Fruit fly (Drosophila melanogaster) whole organism, embryonic: ENCODE data around the gene CG16749.

Source experiments
- Abd-B ChIP-seq: fragments of 200-800 bp; sonication (Bioruptor generic); optimal IDR thresholded peaks from 2 replicates; lab custom pipeline; 2018; ENCODE audit warnings: missing biosample characterization, mild to moderate bottlenecking, missing genetic modification characterization, moderate library complexity
- Atf3 ChIP-seq: fragments of 200-800 bp; sonication (Bioruptor generic); optimal IDR thresholded peaks from 3 replicates; lab custom pipeline; 2016; ENCODE audit warnings: missing biosample characterization, missing genetic modification characterization
- B-H2 ChIP-seq: fragments of 200-800 bp; sonication (Bioruptor generic); optimal IDR thresholded peaks from 2 replicates; lab custom pipeline; 2018; ENCODE audit warnings: missing biosample characterization, mild to moderate bottlenecking, missing genetic modification characterization
- CG10209 ChIP-seq: fragments of 200-800 bp; sonication (Bioruptor generic); optimal IDR thresholded peaks from 3 replicates; lab custom pipeline; 2017; ENCODE audit warnings: missing biosample characterization, mild to moderate bottlenecking, missing genetic modification characterization, missing genetic modification reagents
- CG10543 ChIP-seq: fragments of 200-800 bp; sonication (Bioruptor generic); optimal IDR thresholded peaks from 3 replicates; lab custom pipeline; 2017; ENCODE audit warnings: missing biosample characterization, mild to moderate bottlenecking, missing genetic modification characterization, moderate library complexity
- CG10979 ChIP-seq: fragments of 200-800 bp; sonication (Bioruptor generic); optimal IDR thresholded peaks from 2 replicates; lab custom pipeline; 2018; ENCODE audit warnings: missing biosample characterization, mild to moderate bottlenecking, missing genetic modification characterization, moderate library complexity
- CG15269 ChIP-seq: fragments of 200-800 bp; sonication (Bioruptor generic); optimal IDR thresholded peaks from 2 replicates; lab custom pipeline; 2018; ENCODE audit warnings: missing biosample characterization, mild to moderate bottlenecking, missing genetic modification characterization, moderate library complexity
- CG18011 ChIP-seq: fragments of 200-800 bp; sonication (Bioruptor generic); optimal IDR thresholded peaks from 2 replicates; lab custom pipeline; 2017; ENCODE audit warnings: missing biosample characterization, missing genetic modification characterization, mild to moderate bottlenecking, moderate library complexity, missing genotype
- CG18476 ChIP-seq: fragments of 200-800 bp; sonication (Bioruptor generic); optimal IDR thresholded peaks from 2 replicates; lab custom pipeline; 2016; ENCODE audit warnings: missing biosample characterization, mild to moderate bottlenecking, missing genetic modification characterization
- CG18599 ChIP-seq: fragments of 200-800 bp; sonication (Bioruptor generic); optimal IDR thresholded peaks from 3 replicates; lab custom pipeline; 2017; ENCODE audit warnings: missing biosample characterization, missing genetic modification characterization, mild to moderate bottlenecking, moderate library complexity, missing genetic modification reagents
- CG2712 ChIP-seq: fragments of 200-800 bp; optimal IDR thresholded peaks from 3 replicates; lab custom pipeline; 2019; ENCODE audit warnings: missing biosample characterization, mild to moderate bottlenecking, missing genetic modification characterization, moderate library complexity
- CG4424 ChIP-seq: fragments of 200-800 bp; sonication (Bioruptor generic); optimal IDR thresholded peaks from 3 replicates; lab custom pipeline; 2016; ENCODE audit warnings: missing biosample characterization, missing genetic modification characterization
- CG5180 ChIP-seq: fragments of 200-800 bp; sonication (Bioruptor generic); optimal IDR thresholded peaks from 3 replicates; lab custom pipeline; 2017; ENCODE audit warnings: missing biosample characterization, missing genetic modification characterization, mild to moderate bottlenecking, moderate library complexity, missing genetic modification reagents
- CG6813 ChIP-seq: fragments of 200-800 bp; sonication (Bioruptor generic); optimal IDR thresholded peaks from 2 replicates; lab custom pipeline; 2017; ENCODE audit warnings: missing biosample characterization, missing genetic modification characterization, mild to moderate bottlenecking, moderate library complexity, missing genetic modification reagents
- CG8478 ChIP-seq: fragments of >200 bp; optimal IDR thresholded peaks from 2 replicates; lab custom pipeline; 2018
- CG9215 ChIP-seq: fragments of 200-800 bp; sonication (Bioruptor generic); IDR thresholded peaks from 2 replicates; pipeline ENCODE4 v1.3.6; 2022; ENCODE audit warnings: missing biosample characterization, missing genetic modification characterization
- CG9437 ChIP-seq: fragments of 200-800 bp; sonication (Bioruptor generic); optimal IDR thresholded peaks from 2 replicates; lab custom pipeline; 2018; ENCODE audit warnings: missing biosample characterization, mild to moderate bottlenecking, missing genetic modification characterization
- CG9797 ChIP-seq: fragments of 200-800 bp; sonication (Bioruptor generic); optimal IDR thresholded peaks from 3 replicates; lab custom pipeline; 2018; ENCODE audit warnings: missing biosample characterization, mild to moderate bottlenecking, missing genetic modification characterization
- CTCF ChIP-seq: fragments of 200-800 bp; sonication (Bioruptor generic); optimal IDR thresholded peaks from 2 replicates; lab custom pipeline; 2017; ENCODE audit warnings: missing biosample characterization, mild to moderate bottlenecking, missing genetic modification characterization, moderate library complexity
- D19A ChIP-seq: fragments of 200-800 bp; optimal IDR thresholded peaks from 3 replicates; lab custom pipeline; 2019; ENCODE audit warnings: missing biosample characterization, mild to moderate bottlenecking, missing genetic modification characterization, moderate library complexity
- Dbx ChIP-seq: fragments of 200-800 bp; sonication (Bioruptor generic); IDR thresholded peaks from 3 replicates; pipeline ENCODE4 v1.3.6; 2022; ENCODE audit warnings: missing biosample characterization, missing genetic modification characterization
- E2f1 ChIP-seq: fragments of 200-800 bp; sonication (Bioruptor generic); IDR thresholded peaks from 2 replicates; pipeline ENCODE4 v1.3.6; 2022; ENCODE audit warnings: missing biosample characterization, missing genetic modification characterization
- Max ChIP-seq: fragments of 200-800 bp; sonication (Bioruptor generic); optimal IDR thresholded peaks from 2 replicates; lab custom pipeline; 2016; ENCODE audit warnings: missing biosample characterization, mild to moderate bottlenecking, missing genetic modification characterization
- NC2α ChIP-seq: fragments of 200-800 bp; sonication (Bioruptor generic); optimal IDR thresholded peaks from 2 replicates; lab custom pipeline; 2016; ENCODE audit warnings: missing biosample characterization, missing genetic modification characterization
- NfI ChIP-seq: fragments of 200-800 bp; sonication (Bioruptor generic); optimal IDR thresholded peaks from 3 replicates; lab custom pipeline; 2018; ENCODE audit warnings: missing biosample characterization, mild to moderate bottlenecking, missing genetic modification characterization, moderate library complexity
- Six4 ChIP-seq: fragments of 200-800 bp; sonication (Bioruptor generic); optimal IDR thresholded peaks from 2 replicates; lab custom pipeline; 2016; ENCODE audit warnings: missing biosample characterization, missing genetic modification characterization
- Sox100B ChIP-seq: fragments of 200-800 bp; sonication (Bioruptor generic); optimal IDR thresholded peaks from 3 replicates; lab custom pipeline; 2018; ENCODE audit warnings: missing biosample characterization, mild to moderate bottlenecking, missing genetic modification characterization
- Ssrp ChIP-seq: fragments of 200-800 bp; sonication (Bioruptor generic); optimal IDR thresholded peaks from 2 replicates; lab custom pipeline; 2018; ENCODE audit warnings: missing biosample characterization, mild to moderate bottlenecking, missing genetic modification characterization, moderate library complexity
- Xbp1 ChIP-seq: fragments of 200-800 bp; sonication (Bioruptor generic); optimal IDR thresholded peaks from 3 replicates; lab custom pipeline; 2016; ENCODE audit warnings: missing biosample characterization, mild to moderate bottlenecking, missing genetic modification characterization
- bab2 ChIP-seq: fragments of 200-800 bp; sonication (Bioruptor generic); optimal IDR thresholded peaks from 2 replicates; lab custom pipeline; 2016; ENCODE audit warnings: missing biosample characterization, missing genetic modification characterization
- bbx ChIP-seq: fragments of 200-800 bp; sonication (Bioruptor generic); IDR thresholded peaks from 2 replicates; pipeline ENCODE4 v1.3.6; 2022; ENCODE audit warnings: missing biosample characterization, missing genetic modification characterization; ENCODE audit not compliant: partially characterized antibody
- br ChIP-seq: fragments of >200 bp; optimal IDR thresholded peaks from 2 replicates; lab custom pipeline; 2017
- dati ChIP-seq: fragments of 200-800 bp; sonication (Bioruptor generic); IDR thresholded peaks from 2 replicates; pipeline ENCODE4 v1.3.6; 2022; ENCODE audit warnings: missing biosample characterization, missing genetic modification characterization
- en ChIP-seq: fragments of 200-800 bp; sonication (Bioruptor generic); optimal IDR thresholded peaks from 2 replicates; lab custom pipeline; 2016; ENCODE audit warnings: missing biosample characterization, missing genetic modification characterization
- exex ChIP-seq: fragments of 200-800 bp; sonication (Bioruptor generic); optimal IDR thresholded peaks from 4 replicates; lab custom pipeline; 2018; ENCODE audit warnings: missing biosample characterization, mild to moderate bottlenecking, missing genetic modification characterization, moderate library complexity
- fd3F ChIP-seq: fragments of 200-800 bp; sonication (Bioruptor generic); optimal IDR thresholded peaks from 2 replicates; lab custom pipeline; 2018; ENCODE audit warnings: missing biosample characterization, mild to moderate bottlenecking, missing genetic modification characterization, moderate library complexity
- gem ChIP-seq: fragments of 200-800 bp; sonication (Bioruptor generic); optimal IDR thresholded peaks from 2 replicates; lab custom pipeline; 2019; ENCODE audit warnings: missing biosample characterization, mild to moderate bottlenecking, missing genetic modification characterization, moderate library complexity
- gt ChIP-seq: fragments of 200-800 bp; sonication (Bioruptor generic); IDR thresholded peaks from 2 replicates; pipeline ENCODE4 v1.3.6; 2022; ENCODE audit warnings: missing biosample characterization, missing genetic modification characterization
- hb ChIP-seq: fragments of 200-800 bp; sonication (Bioruptor generic); IDR thresholded peaks from 3 replicates; pipeline ENCODE4 v1.3.6; 2022; ENCODE audit warnings: missing biosample characterization, missing genetic modification characterization; ENCODE audit not compliant: partially characterized antibody
- jigr1 ChIP-seq: fragments of 200-800 bp; sonication (Bioruptor generic); IDR thresholded peaks from 3 replicates; pipeline ENCODE4 v1.3.6; 2022; ENCODE audit warnings: missing biosample characterization, missing genetic modification characterization
- jing ChIP-seq: fragments of 200-800 bp; sonication (Bioruptor generic); optimal IDR thresholded peaks from 2 replicates; lab custom pipeline; 2018; ENCODE audit warnings: missing biosample characterization, mild to moderate bottlenecking, missing genetic modification characterization
- mam ChIP-seq: fragments of 200-800 bp; sonication (Bioruptor generic); optimal IDR thresholded peaks from 3 replicates; lab custom pipeline; 2016; ENCODE audit warnings: missing biosample characterization, missing genetic modification characterization
- odd ChIP-seq: fragments of 200-800 bp; sonication (Bioruptor generic); optimal IDR thresholded peaks from 2 replicates; lab custom pipeline; 2017; ENCODE audit warnings: missing biosample characterization, mild to moderate bottlenecking, missing genetic modification characterization
- pho ChIP-seq: fragments of 200-800 bp; sonication (Bioruptor generic); optimal IDR thresholded peaks from 2 replicates; lab custom pipeline; 2016; ENCODE audit warnings: missing biosample characterization, missing genetic modification characterization
- phol ChIP-seq: fragments of 200-800 bp; sonication (Bioruptor generic); optimal IDR thresholded peaks from 3 replicates; lab custom pipeline; 2018; ENCODE audit warnings: missing biosample characterization, mild to moderate bottlenecking, missing genetic modification characterization, moderate library complexity
- sd ChIP-seq: fragments of 200-800 bp; sonication (Bioruptor generic); optimal IDR thresholded peaks from 3 replicates; lab custom pipeline; 2018; ENCODE audit warnings: missing biosample characterization, mild to moderate bottlenecking, missing genetic modification characterization, moderate library complexity
- sima ChIP-seq: fragments of 200-800 bp; sonication (Bioruptor generic); optimal IDR thresholded peaks from 2 replicates; lab custom pipeline; 2016; ENCODE audit warnings: missing biosample characterization, missing genetic modification characterization
- tin ChIP-seq: fragments of 200-800 bp; sonication (Bioruptor generic); optimal IDR thresholded peaks from 3 replicates; lab custom pipeline; 2016; ENCODE audit warnings: missing biosample characterization, missing genetic modification characterization
- tll ChIP-seq, 2 experiments: fragments of 200-800 bp in 1 of 2; fragments of >200 bp in 1 of 2; sonication (Bioruptor generic) in 1 of 2; optimal IDR thresholded peaks; 2 replicates each; lab custom pipeline; 2017 to 2019; ENCODE audit warnings: missing biosample characterization in 2 of 2, missing genetic modification characterization in 2 of 2, mild to moderate bottlenecking in 1 of 2, moderate library complexity in 1 of 2

Gene CG16749

DNA sequence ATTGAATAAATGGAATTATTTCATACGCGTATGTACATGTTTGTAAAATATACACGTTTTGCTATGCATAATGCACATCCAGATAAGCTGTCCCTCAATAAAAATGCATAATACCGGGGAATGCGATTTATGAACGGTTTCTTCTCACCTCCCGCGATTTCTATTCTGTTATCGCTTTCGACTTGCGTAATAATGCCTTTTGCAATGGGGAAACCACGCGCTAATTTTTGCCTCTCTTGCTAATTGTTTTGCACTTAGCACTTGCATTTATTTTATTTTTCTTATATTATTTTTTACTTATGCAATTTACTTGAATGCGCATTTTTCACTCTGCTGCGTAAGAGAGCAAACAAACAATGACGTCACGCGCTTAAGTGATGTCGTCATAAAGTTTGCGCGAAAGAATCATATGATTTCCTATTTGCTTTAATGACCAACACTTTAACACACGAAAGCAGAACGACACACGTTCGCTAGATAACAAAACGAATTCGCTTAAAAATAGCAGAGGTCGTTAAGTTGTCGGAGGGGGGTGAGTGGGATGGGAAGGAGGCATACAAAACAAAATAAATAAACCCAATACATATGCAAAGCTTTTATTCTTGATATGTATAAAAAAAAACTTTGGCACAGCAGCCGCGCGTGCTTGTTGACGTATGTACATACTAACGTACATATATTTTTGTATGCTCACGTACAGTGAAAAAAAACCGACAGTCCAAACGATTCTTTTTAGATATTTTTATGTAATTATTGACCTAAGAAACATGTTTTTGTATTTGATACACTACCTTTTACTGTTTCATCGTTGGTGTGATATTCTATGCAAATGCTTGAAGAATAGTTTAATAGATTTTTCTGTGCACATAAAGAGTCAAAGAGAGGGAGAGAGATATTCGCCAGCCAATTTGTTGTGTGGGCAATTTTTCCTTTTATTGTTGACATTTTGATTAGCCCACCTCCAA, 20.0 kb upstream of the CG16749 start (continued):
- TF ChIP-seq CG2712 = peak; percentile 56
- TF ChIP-seq bab2 (GFP tag; lab: Kevin White, UChicago) = peak; percentile 60
- TF ChIP-seq CG18011 = peak; percentile 53
- TF ChIP-seq CG18599 (GFP tag; lab: Kevin White, UChicago) = peak; percentile 87
- peak; percentile 51 for TF ChIP-seq CG4424 (GFP tag; lab: Kevin White, UChicago)
- peak; percentile 84 for TF ChIP-seq B-H2
- peak; percentile 54 for TF ChIP-seq CG18476
- TF ChIP-seq sd (tag; lab: Kevin White, UChicago) = peak; percentile 76
- TF ChIP-seq phol (tag; lab: Kevin White, UChicago) = peak; percentile 47
- no peak for TF ChIP-seq E2f1
- TF ChIP-seq hb (GFP tag; lab: Robert Waterston, UW) = no peak
- TF ChIP-seq jing (GFP tag; lab: Kevin White, UChicago) = peak; percentile 23
- TF ChIP-seq Sox100B = peak; percentile 28
- no peak for TF ChIP-seq CG8478 (lab: Kevin White, UChicago)
- peak; percentile 65 for TF ChIP-seq en (GFP tag; lab: Kevin White, UChicago)
- TF ChIP-seq CTCF (GFP tag; lab: Kevin White, UChicago) = peak; percentile 18
- peak; percentile 37 for TF ChIP-seq tin (GFP tag; lab: Kevin White, UChicago)
- TF ChIP-seq jigr1 (GFP tag; lab: Robert Waterston, UW) = no peak
- TF ChIP-seq mam (GFP tag; lab: Kevin White, UChicago) = peak; percentile 70
- no peak for TF ChIP-seq tll (GFP tag; optimal IDR thresholded peaks at IDR 0.05; lab: Kevin White, UChicago)
- TF ChIP-seq CG9797 (GFP tag; lab: Kevin White, UChicago) = no peak
- peak; percentile 20 for TF ChIP-seq Atf3 (GFP tag; lab: Kevin White, UChicago)
- TF ChIP-seq bbx (GFP tag; lab: Robert Waterston, UW) = no peak
- TF ChIP-seq Max = peak; percentile 39
- TF ChIP-seq CG5180 (GFP tag; lab: Kevin White, UChicago) = peak; percentile 23
- peak; percentile 14 for TF ChIP-seq CG10979
- TF ChIP-seq D19A (tag; lab: Kevin White, UChicago) = peak; percentile 63
- peak; percentile 73 for TF ChIP-seq CG15269 (tag; lab: Kevin White, UChicago)
- TF ChIP-seq dati (GFP tag; lab: Robert Waterston, UW) = no peak
- TF ChIP-seq Abd-B (GFP tag; lab: Kevin White, UChicago) = peak; percentile 32
- TF ChIP-seq NC2α (GFP tag; lab: Kevin White, UChicago) = peak; percentile 35
- peak; percentile 4 for TF ChIP-seq sima
- peak; percentile 91 for TF ChIP-seq CG10543 (GFP tag; lab: Kevin White, UChicago)
- peak; percentile 74 for TF ChIP-seq gem (tag; lab: Kevin White, UChicago)
- peak; percentile 65 for TF ChIP-seq fd3F (GFP tag; lab: Kevin White, UChicago)
- TF ChIP-seq pho = peak; percentile 82
- no peak for TF ChIP-seq Six4 (GFP tag; lab: Kevin White, UChicago)
- peak; percentile 20 for TF ChIP-seq Ssrp (tag; lab: Kevin White, UChicago)
- TF ChIP-seq CG6813 (GFP tag; lab: Kevin White, UChicago) = peak; percentile 72
- TF ChIP-seq NfI (GFP tag; lab: Kevin White, UChicago) = peak; percentile 50
- TF ChIP-seq Xbp1 (GFP tag; lab: Kevin White, UChicago) = peak; percentile 71
- peak; percentile 63 for TF ChIP-seq exex (tag; lab: Kevin White, UChicago)
- TF ChIP-seq odd = peak; percentile 13
- TF ChIP-seq CG9437 (GFP tag; lab: Kevin White, UChicago) = peak; percentile 52
- no peak for TF ChIP-seq CG9215
- TF ChIP-seq CG10209 = peak; percentile 74
- TF ChIP-seq gt (GFP tag; lab: Robert Waterston, UW) = no peak
- TF ChIP-seq Dbx (GFP tag; lab: Robert Waterston, UW) = no peak
- TF ChIP-seq br = no peak
